Worm (Caenorhabditis elegans): ENCODE data around the gene fbxb-99.
"Not testable (repeated sequence)": the region's sequence is repeated elsewhere in the genome, so short reads cannot be mapped to it uniquely, and the experiment has no call there.

The fbxb-99 gene

ce11 chrII:3771640-3772039 lies 21.6 kb downstream of the fbxb-99 start:
- no peak for TF ChIP-seq mep-1 (tag; optimal IDR thresholded peaks at IDR 0.05)
- no peak for TF ChIP-seq ces-1 (GFP tag; optimal IDR thresholded peaks at IDR 0.05)
- TF ChIP-seq nhr-28 (tag; optimal IDR thresholded peaks at IDR 0.05): no peak

- TF ChIP-seq lin-32 (GFP tag; optimal IDR thresholded peaks at IDR 0.05): no peak
- no peak for TF ChIP-seq blmp-1 (tag; optimal IDR thresholded peaks at IDR 0.05)
- TF ChIP-seq nhr-2 (tag; optimal IDR thresholded peaks at IDR 0.05): no peak
These were observed 28.8 kb downstream of the fbxb-99 start, which contains the start of gene srx-112 for ce11 chrII:3764486-3764885. TSS of gene srx-112 (minus strand) at chrII:3764586.

DNA sequence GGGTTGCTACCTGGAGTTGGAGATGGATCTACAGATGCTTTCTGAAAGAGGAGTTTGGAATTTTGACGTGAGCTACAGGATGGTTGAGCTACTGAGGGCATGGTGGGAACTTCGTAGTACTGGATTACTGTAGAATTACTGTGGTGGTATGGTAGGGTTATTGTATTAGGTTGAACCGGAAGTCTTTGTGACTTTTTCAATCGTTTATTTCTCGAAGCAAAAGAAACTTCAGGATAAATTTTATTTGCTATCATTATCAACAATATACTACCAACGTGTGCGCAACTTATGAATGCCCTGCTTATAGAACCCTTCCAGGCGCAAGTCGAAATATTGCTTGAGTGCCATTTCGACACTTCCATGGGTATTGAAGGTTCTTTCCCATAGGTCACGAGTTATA lies 31.6 kb downstream of the fbxb-99 start, which contains the start of gene T24E12.6:
Gene T24E12.6 (minus strand): TSS at position 101 of the 400 bp plus-strand sequence.
- not testable (repeated sequence) for TF ChIP-seq lsy-2 (tag; optimal IDR thresholded peaks at IDR 0.05); unc-120 (tag; optimal IDR thresholded peaks at IDR 0.05; ENCODE audit: poor library complexity, severe bottlenecking); mep-1 (tag; optimal IDR thresholded peaks at IDR 0.05)

- TF ChIP-seq nhr-76 (tag; optimal IDR thresholded peaks at IDR 0.05): no peak
These were observed 34.2 kb downstream of the fbxb-99 start, which contains the start of gene T24E12.12 for ce11 chrII:3759010-3759409. TSS of gene T24E12.12 (plus strand) at chrII:3759290.

DNA sequence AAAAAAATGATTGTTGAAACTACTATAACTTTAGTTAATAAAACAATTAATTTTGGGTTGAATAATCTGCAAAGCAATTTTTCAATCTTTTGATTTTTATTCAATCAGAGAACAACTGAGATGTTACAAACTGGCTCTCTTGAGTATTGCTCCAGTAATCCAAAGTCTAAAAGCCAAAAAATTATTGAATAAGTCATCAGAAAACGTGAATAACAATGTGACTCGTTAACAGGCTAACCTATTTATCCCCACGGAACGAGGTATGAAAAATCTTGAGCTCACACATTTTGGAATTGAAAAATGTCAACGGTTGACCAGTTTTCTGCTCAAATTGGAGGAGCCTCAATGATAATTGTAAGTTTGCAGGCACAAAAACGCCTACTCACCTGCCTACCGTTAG lies 35.7 kb downstream of the fbxb-99 start, which contains the start of gene srx-111:
Gene srx-111 (plus strand): TSS at position 301 of the 400 bp plus-strand sequence.
- TF ChIP-seq ztf-11 (tag; optimal IDR thresholded peaks at IDR 0.05) (no peak), sptf-1 (tag; optimal IDR thresholded peaks at IDR 0.05) (no peak), pha-4 (tag; optimal IDR thresholded peaks at IDR 0.05) (no peak), bed-3 (GFP tag; optimal IDR thresholded peaks at IDR 0.05) (no peak), unc-39 (tag; optimal IDR thresholded peaks at IDR 0.05) (no peak), nhr-28 (tag; optimal IDR thresholded peaks at IDR 0.05) (no peak), lin-13 (tag; optimal IDR thresholded peaks at IDR 0.05) (no peak), drap-1 (GFP tag; optimal IDR thresholded peaks at IDR 0.05) (no peak), mep-1 (tag; optimal IDR thresholded peaks at IDR 0.05) (no peak), flh-1 (GFP tag; optimal IDR thresholded peaks at IDR 0.05) (no peak), mab-5 (tag; optimal IDR thresholded peaks at IDR 0.05) (no peak), tbx-8 (GFP tag; optimal IDR thresholded peaks at IDR 0.05) (no peak), ceh-83 (GFP tag; optimal IDR thresholded peaks at IDR 0.05) (no peak), mls-2 (tag; optimal IDR thresholded peaks at IDR 0.05) (no peak), ceh-43 (GFP tag; optimal IDR thresholded peaks at IDR 0.05) (no peak), cnd-1 (tag; optimal IDR thresholded peaks at IDR 0.05) (no peak), zip-8 (tag; optimal IDR thresholded peaks at IDR 0.05) (no peak), elt-3 (tag; optimal IDR thresholded peaks at IDR 0.05) (no peak), lsy-2 (tag; optimal IDR thresholded peaks at IDR 0.05) (no peak), unc-120 (tag; optimal IDR thresholded peaks at IDR 0.05; ENCODE audit: poor library complexity, severe bottlenecking) (no peak)

ce11 chrII:3753598-3753997 lies 39.6 kb downstream of the fbxb-99 start, which contains the start of gene rcd-1:
TSS of gene rcd-1 (plus strand) at chrII:3753898.
- TF ChIP-seq elt-1 (tag; optimal IDR thresholded peaks at IDR 0.05; ENCODE audit: borderline replicate concordance, insufficient read depth): no peak
- TF ChIP-seq lsy-2 (tag; optimal IDR thresholded peaks at IDR 0.05): no peak
- TF ChIP-seq unc-120 (tag; optimal IDR thresholded peaks at IDR 0.05; ENCODE audit: poor library complexity, severe bottlenecking): no peak
- TF ChIP-seq sem-2 (GFP tag; optimal IDR thresholded peaks at IDR 0.05): no peak
- no peak for TF ChIP-seq mab-5 (tag; optimal IDR thresholded peaks at IDR 0.05)
- no peak for TF ChIP-seq pha-4 (tag; optimal IDR thresholded peaks at IDR 0.05)
- TF ChIP-seq cnd-1 (tag; optimal IDR thresholded peaks at IDR 0.05): no peak
- TF ChIP-seq nhr-2 (tag; optimal IDR thresholded peaks at IDR 0.05): no peak
- no peak for TF ChIP-seq flh-1 (GFP tag; optimal IDR thresholded peaks at IDR 0.05)
- no peak for TF ChIP-seq lin-13 (tag; optimal IDR thresholded peaks at IDR 0.05)
- no peak for TF ChIP-seq ceh-43 (GFP tag; optimal IDR thresholded peaks at IDR 0.05)
- no peak for TF ChIP-seq ham-2 (GFP tag; optimal IDR thresholded peaks at IDR 0.05)
- TF ChIP-seq hlh-1 (tag; optimal IDR thresholded peaks at IDR 0.05): no peak
- no peak for TF ChIP-seq ceh-39 (tag; optimal IDR thresholded peaks at IDR 0.05)
- TF ChIP-seq nhr-28 (tag; optimal IDR thresholded peaks at IDR 0.05): no peak
- no peak for TF ChIP-seq M03D4.4 (tag; optimal IDR thresholded peaks at IDR 0.05)

Measured in whole organism, mixed stage, embryonic.